Fruit fly (Drosophila melanogaster): ENCODE data around the gene nSMase.

Gene nSMase

dm6 chr3L:3241368-3241640 is 22.3 kb downstream of the nSMase start:
- no peak for TF ChIP-seq D1 (tag; optimal IDR thresholded peaks at IDR 0.05)
- TF ChIP-seq EcR (GFP tag; optimal IDR thresholded peaks at IDR 0.05) = peak; percentile 97
- no peak for TF ChIP-seq CG12605 (GFP tag; IDR thresholded peaks at IDR 0.05)
- TF ChIP-seq Pif1A (GFP tag; optimal IDR thresholded peaks at IDR 0.05) = no peak
- no peak for TF ChIP-seq CG4496 (GFP tag; IDR thresholded peaks at IDR 0.05)

dm6 chr3L:3242121-3243083 is 23.4 kb downstream of the nSMase start:
- no peak for TF ChIP-seq D1 (tag; optimal IDR thresholded peaks at IDR 0.05)
- TF ChIP-seq CG34367 (tag; optimal IDR thresholded peaks at IDR 0.05) = peak; percentile 8
- TF ChIP-seq CG13204 (GFP tag; optimal IDR thresholded peaks at IDR 0.05) = peak; percentile 53
- no peak for TF ChIP-seq CG8301 (tag; optimal IDR thresholded peaks at IDR 0.05)
- peak; percentile 10 for TF ChIP-seq Pif1A (GFP tag; optimal IDR thresholded peaks at IDR 0.05)
- TF ChIP-seq fd96Ca (GFP tag; IDR thresholded peaks at IDR 0.05) = 0 out of 3 replicates have a peak, but pooled peaks have one; percentile 25
- no peak for TF ChIP-seq Ets98B (GFP tag; IDR thresholded peaks at IDR 0.05)
- TF ChIP-seq CG17806 (tag; optimal IDR thresholded peaks at IDR 0.05) = no peak
- no peak for TF ChIP-seq gl (tag; optimal IDR thresholded peaks at IDR 0.05)
- TF ChIP-seq CG8159 (tag; optimal IDR thresholded peaks at IDR 0.05) = peak; percentile 6
- TF ChIP-seq rn (GFP tag; IDR thresholded peaks at IDR 0.05) = no peak
- TF ChIP-seq CG12605 (GFP tag; IDR thresholded peaks at IDR 0.05) = no peak
- no peak for TF ChIP-seq CG9948 (tag; optimal IDR thresholded peaks at IDR 0.05)
- no peak for TF ChIP-seq CG4496 (GFP tag; IDR thresholded peaks at IDR 0.05)
- peak; percentile 94 for TF ChIP-seq EcR (GFP tag; optimal IDR thresholded peaks at IDR 0.05)
- peak; percentile 83 for TF ChIP-seq Snoo (tag; optimal IDR thresholded peaks at IDR 0.05)
- TF ChIP-seq CG32121 (GFP tag; IDR thresholded peaks at IDR 0.05) = 0 out of 2 replicates have a peak, but pooled peaks have one; percentile 12
- TF ChIP-seq CG10348 (GFP tag; IDR thresholded peaks at IDR 0.05) = no peak
- TF ChIP-seq CG15710 (tag; optimal IDR thresholded peaks at IDR 0.05) = peak; percentile 24
- peak; percentile 9 for TF ChIP-seq Pif1B (GFP tag; optimal IDR thresholded peaks at IDR 0.05)
- peak; percentile 4 for TF ChIP-seq CG14655 (GFP tag; optimal IDR thresholded peaks at IDR 0.05)

- no peak for TF ChIP-seq CG13204 (GFP tag; optimal IDR thresholded peaks at IDR 0.05)
- TF ChIP-seq CG8159 (tag; optimal IDR thresholded peaks at IDR 0.05) = peak; percentile 16
- no peak for TF ChIP-seq D1 (tag; optimal IDR thresholded peaks at IDR 0.05)
- TF ChIP-seq CG9948 (tag; optimal IDR thresholded peaks at IDR 0.05) = peak; percentile 23
- TF ChIP-seq Pif1A (GFP tag; optimal IDR thresholded peaks at IDR 0.05) = peak; percentile 7
- TF ChIP-seq Ets98B (GFP tag; IDR thresholded peaks at IDR 0.05) = no peak
- TF ChIP-seq CG4496 (GFP tag; IDR thresholded peaks at IDR 0.05) = no peak
- no peak for TF ChIP-seq CG10348 (GFP tag; IDR thresholded peaks at IDR 0.05)
- TF ChIP-seq CG15710 (tag; optimal IDR thresholded peaks at IDR 0.05) = no peak
- TF ChIP-seq EcR (GFP tag; optimal IDR thresholded peaks at IDR 0.05) = peak; percentile 93
- TF ChIP-seq gl (tag; optimal IDR thresholded peaks at IDR 0.05) = no peak
Observed at dm6 chr3L:3244244-3245144, 25.5 kb downstream of the nSMase start, which contains the start of gene CG12078. CG12078 (minus strand) TSS chr3L:3244294.

- TF ChIP-seq CG12605 (GFP tag; IDR thresholded peaks at IDR 0.05) = peak; percentile 42; the same call in 1 of the 2 replicates
- peak; percentile 84 for TF ChIP-seq Pif1B (GFP tag; optimal IDR thresholded peaks at IDR 0.05)
- TF ChIP-seq CG15710 (tag; optimal IDR thresholded peaks at IDR 0.05) = peak; percentile 95
- peak; percentile 55 for TF ChIP-seq CG8301 (tag; optimal IDR thresholded peaks at IDR 0.05)
- no peak for TF ChIP-seq CG10348 (GFP tag; IDR thresholded peaks at IDR 0.05)
- no peak for TF ChIP-seq rn (GFP tag; IDR thresholded peaks at IDR 0.05)
- peak; percentile 92 for TF ChIP-seq CG34367 (tag; optimal IDR thresholded peaks at IDR 0.05)
- TF ChIP-seq Pif1A (GFP tag; optimal IDR thresholded peaks at IDR 0.05) = peak; percentile 79
- no peak for TF ChIP-seq CG32121 (GFP tag; IDR thresholded peaks at IDR 0.05)
- TF ChIP-seq CG9948 (tag; optimal IDR thresholded peaks at IDR 0.05) = peak; percentile 82
- peak; percentile 90 for TF ChIP-seq Snoo (tag; optimal IDR thresholded peaks at IDR 0.05)
- peak; percentile 85 for TF ChIP-seq CG13204 (GFP tag; optimal IDR thresholded peaks at IDR 0.05)
- TF ChIP-seq fd96Ca (GFP tag; IDR thresholded peaks at IDR 0.05) = no peak
- TF ChIP-seq EcR (GFP tag; optimal IDR thresholded peaks at IDR 0.05) = no peak
- TF ChIP-seq CG4496 (GFP tag; IDR thresholded peaks at IDR 0.05) = peak; percentile 57; the same call in 2 of the 3 replicates
- TF ChIP-seq gl (tag; optimal IDR thresholded peaks at IDR 0.05) = peak; percentile 65
- TF ChIP-seq CG8159 (tag; optimal IDR thresholded peaks at IDR 0.05) = peak; percentile 100
- TF ChIP-seq Ets98B (GFP tag; IDR thresholded peaks at IDR 0.05) = no peak
- TF ChIP-seq D1 (tag; optimal IDR thresholded peaks at IDR 0.05) = peak; percentile 81
- peak; percentile 72 for TF ChIP-seq CG14655 (GFP tag; optimal IDR thresholded peaks at IDR 0.05)
- peak; percentile 88 for TF ChIP-seq CG17806 (tag; optimal IDR thresholded peaks at IDR 0.05)
Observed at dm6 chr3L:3245189-3245588, 26.2 kb downstream of the nSMase start.

All from whole organism, pupa.